Fruit fly (Drosophila melanogaster) whole organism, adult: Measurements from ENCODE around the gene Mabi.

Experiments
- CG12768 ChIP-seq: fragments of 200-800 bp; sonication (Bioruptor generic); optimal IDR thresholded peaks from 2 replicates; lab custom pipeline; 2017; ENCODE audit warnings: missing biosample characterization, missing genetic modification characterization, mild to moderate bottlenecking, moderate library complexity, missing genetic modification reagents
- CG1620 ChIP-seq: fragments of 200-800 bp; sonication (Bioruptor generic); optimal IDR thresholded peaks from 2 replicates; lab custom pipeline; 2016; ENCODE audit warnings: missing biosample characterization, missing genetic modification characterization
- CG7045 ChIP-seq: fragments of 200-800 bp; sonication (Bioruptor generic); optimal IDR thresholded peaks from 2 replicates; lab custom pipeline; 2017; ENCODE audit warnings: missing biosample characterization, mild to moderate bottlenecking, missing genetic modification characterization
- Clk ChIP-seq: fragments of 200-800 bp; sonication (Bioruptor generic); optimal IDR thresholded peaks from 2 replicates; lab custom pipeline; 2017; ENCODE audit warnings: missing biosample characterization, missing genetic modification characterization
- bab1 ChIP-seq: fragments of 200-800 bp; sonication (Bioruptor generic); optimal IDR thresholded peaks from 3 replicates; lab custom pipeline; 2019; ENCODE audit warnings: missing biosample characterization, mild to moderate bottlenecking, missing genetic modification characterization, moderate library complexity
- cic ChIP-seq: fragments of 200-800 bp; sonication (Bioruptor generic); optimal IDR thresholded peaks from 2 replicates; lab custom pipeline; 2017; ENCODE audit warnings: missing biosample characterization, mild to moderate bottlenecking, missing genetic modification characterization, moderate library complexity
- kay ChIP-seq: fragments of 200-800 bp; sonication (Bioruptor generic); peaks from one replicate; lab custom pipeline; 2016; ENCODE audit warnings: missing biosample characterization, missing genetic modification characterization, borderline replicate concordance
- tj ChIP-seq: fragments of 200-800 bp; sonication (Bioruptor generic); optimal IDR thresholded peaks from 3 replicates; lab custom pipeline; 2017; ENCODE audit warnings: missing biosample characterization, mild to moderate bottlenecking, missing genetic modification characterization, moderate library complexity

DNA sequence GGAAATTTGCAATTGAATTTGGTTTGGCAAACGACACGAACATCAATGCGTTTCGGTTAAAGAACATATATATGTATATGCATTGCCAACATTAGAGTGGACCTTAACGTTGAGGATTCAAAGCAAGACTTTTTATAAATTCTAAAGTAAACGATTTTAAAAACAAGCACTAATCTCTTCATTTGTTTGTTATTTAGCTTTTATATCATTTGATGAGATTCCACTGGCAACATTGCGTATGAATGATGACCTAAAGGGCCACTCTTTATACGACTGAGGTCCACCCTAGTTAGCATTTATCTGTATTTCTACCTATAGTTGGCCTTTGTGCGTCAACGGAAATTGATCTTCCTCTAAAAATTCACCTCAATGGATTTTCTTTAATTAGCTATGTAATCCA lies 24.2 kb upstream of the Mabi start:
- TF ChIP-seq tj (GFP tag; lab: Kevin White, UChicago) (no peak), Clk (GFP tag; lab: Kevin White, UChicago) (no peak), CG1620 (no peak), kay (GFP tag; lab: Kevin White, UChicago) (no peak), CG12768 (GFP tag; lab: Kevin White, UChicago) (no peak), bab1 (GFP tag; lab: Kevin White, UChicago) (no peak), cic (GFP tag; lab: Kevin White, UChicago) (no peak), CG7045 (GFP tag; lab: Kevin White, UChicago) (no peak)
